Worm (Caenorhabditis elegans) whole organism, L4 larva: ENCODE measurements around the gene C45H4.13.

Experiments used
- F37D6.2 ChIP-seq: sonication (generic microtip); optimal IDR thresholded peaks from 2 replicates; lab custom pipeline; 2016; ENCODE audit warnings: mild to moderate bottlenecking, missing genetic modification characterization, missing compliant biosample characterization
- F44E2.7 ChIP-seq: fragments of 200-800 bp; sonication (Bioruptor generic); IDR thresholded peaks from 2 replicates; pipeline ENCODE4 v2.1.2; 2022; ENCODE audit warnings: missing genetic modification characterization, missing compliant biosample characterization
- T20F7.1 ChIP-seq: fragments of 200-800 bp; sonication (Bioruptor generic); optimal IDR thresholded peaks from 2 replicates; lab custom pipeline; 2018; ENCODE audit warnings: mild to moderate bottlenecking, missing genetic modification characterization, missing compliant biosample characterization
- Y48G9A.11 ChIP-seq: fragments of 200-800 bp; sonication (Bioruptor generic); IDR thresholded peaks from 2 replicates; pipeline ENCODE4 v1.3.6; 2022; ENCODE audit warnings: missing genetic modification reagents, missing genetic modification characterization, missing compliant biosample characterization
- aha-1 ChIP-seq: fragments of 150-350 bp; peaks from one replicate; lab custom pipeline; 2014; ENCODE audit warnings: missing biosample characterization, missing genetic modification characterization
- arid-1 ChIP-seq: fragments of 200-800 bp; sonication (Bioruptor generic); conservative IDR thresholded peaks from 2 replicates; pipeline ENCODE4 v1.3.6; 2022; ENCODE audit warnings: missing genetic modification reagents, missing genetic modification characterization, missing compliant biosample characterization
- ceh-32 ChIP-seq: sonication (generic microtip); optimal IDR thresholded peaks from 2 replicates; lab custom pipeline; 2016; ENCODE audit warnings: mild to moderate bottlenecking, missing genetic modification characterization, missing compliant biosample characterization; ENCODE audit not compliant: poor library complexity
- ceh-44 ChIP-seq: fragments of 200-800 bp; sonication (Bioruptor generic); IDR thresholded peaks from 2 replicates; pipeline ENCODE4 v1.3.6; 2022; ENCODE audit warnings: missing genetic modification reagents, missing genetic modification characterization, missing compliant biosample characterization
- ces-1 ChIP-seq: fragments of 150-350 bp; sonication (generic microtip); optimal IDR thresholded peaks from 4 replicates; lab custom pipeline; 2014; ENCODE audit warnings: missing biosample characterization, missing genetic modification reagents, missing genetic modification characterization
- daf-19 ChIP-seq: fragments of 200-800 bp; sonication (Bioruptor generic); conservative IDR thresholded peaks from 2 replicates; pipeline ENCODE4 v1.3.6; 2022; ENCODE audit warnings: missing genetic modification characterization, missing compliant biosample characterization
- dpl-1 ChIP-seq: fragments of 150-350 bp; optimal IDR thresholded peaks from 2 replicates; lab custom pipeline; 2014; ENCODE audit warnings: missing biosample characterization, missing genetic modification reagents, missing genetic modification characterization
- fkh-10 ChIP-seq: fragments of 150-350 bp; optimal IDR thresholded peaks from 2 replicates; lab custom pipeline; 2014; ENCODE audit warnings: missing biosample characterization, missing genetic modification reagents, missing genetic modification characterization
- fos-1 ChIP-seq: fragments of 150-350 bp; optimal IDR thresholded peaks from 2 replicates; lab custom pipeline; 2014; ENCODE audit warnings: missing biosample characterization, missing genetic modification characterization
- hif-1 ChIP-seq, 2 experiments: sonication (generic microtip); optimal IDR thresholded peaks; 2 replicates each; lab custom pipeline; 2016 to 2017; ENCODE audit warnings: missing compliant biosample characterization in 2 of 2, missing genetic modification characterization in 2 of 2, missing genetic modification reagents in 2 of 2, missing genotype in 2 of 2, mild to moderate bottlenecking in 1 of 2
- lin-1 ChIP-seq: fragments of 200-800 bp; sonication (Bioruptor generic); IDR thresholded peaks from 2 replicates; pipeline ENCODE4 v1.3.6; 2022; ENCODE audit warnings: missing genetic modification reagents, missing genetic modification characterization, missing compliant biosample characterization
- lin-13 ChIP-seq: fragments of 150-350 bp; optimal IDR thresholded peaks from 2 replicates; lab custom pipeline; 2014; ENCODE audit warnings: missing biosample characterization, missing genetic modification reagents, missing genetic modification characterization
- lin-39 ChIP-seq: fragments of 150-350 bp; optimal IDR thresholded peaks from 2 replicates; lab custom pipeline; 2014; ENCODE audit warnings: missing biosample characterization, missing genetic modification reagents, missing genetic modification characterization
- madf-9 ChIP-seq: fragments of 200-800 bp; sonication (Bioruptor generic); conservative IDR thresholded peaks from 2 replicates; pipeline ENCODE4 v1.3.6; 2022; ENCODE audit warnings: missing genetic modification reagents, missing genetic modification characterization, missing compliant biosample characterization
- mdl-1 ChIP-seq, 2 experiments: fragments of 150-350 bp in 1 of 2; sonication (generic microtip) in 1 of 2; optimal IDR thresholded peaks; 2 replicates each; lab custom pipeline; 2014 to 2017; ENCODE audit warnings: missing biosample characterization in 2 of 2, missing genetic modification characterization in 2 of 2
- nhr-11 ChIP-seq: fragments of 150-350 bp; optimal IDR thresholded peaks from 2 replicates; lab custom pipeline; 2014; ENCODE audit warnings: missing biosample characterization, missing genetic modification characterization
- nhr-237 ChIP-seq: sonication (generic microtip); optimal IDR thresholded peaks from 2 replicates; lab custom pipeline; 2017; ENCODE audit warnings: missing biosample characterization, missing genetic modification characterization
- nhr-28 ChIP-seq: fragments of 150-350 bp; optimal IDR thresholded peaks from 2 replicates; lab custom pipeline; 2014; ENCODE audit warnings: missing biosample characterization, missing genetic modification characterization
- nhr-41 ChIP-seq: fragments of 200-800 bp; sonication (Bioruptor generic); IDR thresholded peaks from 2 replicates; pipeline ENCODE4 v1.3.6; 2022; ENCODE audit warnings: missing genetic modification reagents, missing genetic modification characterization, missing compliant biosample characterization
- nhr-42 ChIP-seq: fragments of 200-800 bp; sonication (Bioruptor generic); IDR thresholded peaks from 2 replicates; pipeline ENCODE4 v1.3.6; 2022; ENCODE audit warnings: missing genetic modification characterization, missing compliant biosample characterization
- nhr-6 ChIP-seq: fragments of 150-350 bp; optimal IDR thresholded peaks from 2 replicates; lab custom pipeline; 2014; ENCODE audit warnings: missing biosample characterization, missing genetic modification characterization
- nhr-77 ChIP-seq: fragments of 150-350 bp; optimal IDR thresholded peaks from 2 replicates; lab custom pipeline; 2014; ENCODE audit warnings: missing biosample characterization, missing genetic modification characterization
- pha-4 ChIP-seq, 2 experiments: fragments of 150-350 bp in 1 of 2; fragments of 200-800 bp in 1 of 2; sonication (Bioruptor generic) in 1 of 2; IDR thresholded peaks in 1 of 2; optimal IDR thresholded peaks in 1 of 2; 2 replicates each; pipeline versions ENCODE4 v1.3.6 to Lab custom; 2014 to 2022; ENCODE audit warnings: missing genetic modification characterization in 2 of 2, missing genetic modification reagents in 2 of 2, missing biosample characterization in 1 of 2, missing compliant biosample characterization in 1 of 2
- php-3 ChIP-seq: fragments of 200-800 bp; sonication (Bioruptor generic); IDR thresholded peaks from 2 replicates; pipeline ENCODE4 v1.3.6; 2022; ENCODE audit warnings: missing genetic modification reagents, missing genetic modification characterization, missing compliant biosample characterization
- pqm-1 ChIP-seq: sonication (generic microtip); optimal IDR thresholded peaks from 2 replicates; lab custom pipeline; 2017; ENCODE audit warnings: missing biosample characterization, missing genetic modification characterization
- snpc-1.2 ChIP-seq: fragments of 200-800 bp; sonication (Bioruptor generic); IDR thresholded peaks from 2 replicates; pipeline ENCODE4 v1.3.6; 2022; ENCODE audit warnings: missing genetic modification reagents, missing genetic modification characterization, missing compliant biosample characterization
- tra-1 ChIP-seq: fragments of 200-800 bp; sonication (Bioruptor generic); IDR thresholded peaks from 2 replicates; pipeline ENCODE4 v1.3.6; 2022; ENCODE audit warnings: missing genetic modification reagents, missing genetic modification characterization, missing compliant biosample characterization
- zag-1 ChIP-seq: fragments of 150-350 bp; optimal IDR thresholded peaks from 2 replicates; lab custom pipeline; 2014; ENCODE audit warnings: missing biosample characterization, missing genetic modification characterization
- zip-2 ChIP-seq: fragments of 150-350 bp; optimal IDR thresholded peaks from 2 replicates; lab custom pipeline; 2014; ENCODE audit warnings: missing biosample characterization, missing genetic modification characterization
- ztf-11 ChIP-seq: fragments of 150-350 bp; optimal IDR thresholded peaks from 2 replicates; lab custom pipeline; 2014; ENCODE audit warnings: missing biosample characterization, missing genetic modification characterization

Gene C45H4.13

DNA sequence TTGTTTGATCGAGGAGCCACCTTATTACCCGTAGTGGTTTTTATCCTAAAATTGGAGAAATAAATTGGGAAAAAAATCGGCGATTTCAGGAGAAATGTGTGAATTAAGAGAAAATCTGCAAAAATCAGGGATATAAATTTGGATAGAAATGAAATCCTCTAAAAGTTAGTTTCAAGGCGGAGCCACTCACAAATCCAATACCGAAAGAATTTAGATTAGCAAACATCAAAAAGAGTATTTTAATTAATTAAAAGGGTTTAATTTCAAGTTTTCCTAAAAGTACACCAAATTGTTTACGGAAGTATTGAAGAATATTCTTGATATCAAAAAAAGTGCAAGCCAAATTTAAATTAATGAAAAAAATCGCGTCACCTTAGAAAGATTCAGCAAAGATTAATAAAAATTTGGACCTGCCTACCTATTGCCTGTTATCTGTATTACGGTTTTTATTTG is 28.8 kb downstream of the C45H4.13 start, which contains the start of gene F22F7.8:
Gene F22F7.8 (minus strand): TSS at position 51 of the 453 bp plus-strand sequence.
- TF ChIP-seq fkh-10 (GFP tag; lab: Kevin White, UChicago) (no peak), aha-1 (tag; lab: Kevin White, UChicago) (peak; percentile 91)

DNA sequence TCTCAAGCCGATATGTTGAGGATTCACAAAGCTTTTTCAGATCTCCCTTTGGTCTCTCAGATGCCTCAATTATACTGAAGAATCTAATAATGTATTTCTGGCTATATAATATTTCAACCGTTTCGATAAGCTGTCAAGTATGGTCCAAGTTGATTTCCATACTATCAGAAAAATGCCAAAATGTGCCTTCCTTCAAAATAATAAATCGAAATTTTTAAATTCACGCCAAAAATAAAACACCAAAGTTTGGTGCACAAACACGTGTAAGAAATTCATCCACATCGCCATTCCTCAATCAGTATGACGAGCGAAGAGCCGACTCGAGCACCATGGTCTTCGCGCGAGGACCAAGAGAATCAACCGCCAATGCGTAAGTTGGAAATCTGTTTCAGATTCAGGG is 31.2 kb downstream of the C45H4.13 start, which contains the start of gene F22F7.11:
Gene F22F7.11 (plus strand): TSS at position 301 of the 400 bp plus-strand sequence.
- TF ChIP-seq aha-1 (tag; lab: Kevin White, UChicago) (no peak), nhr-42 (GFP tag; lab: Robert Waterston, UW) (no peak), T20F7.1 (GFP tag; lab: Kevin White, UChicago) (no peak), ceh-32 (tag; lab: Kevin White, UChicago) (no peak), Y48G9A.11 (GFP tag; lab: Robert Waterston, UW) (no peak)

DNA sequence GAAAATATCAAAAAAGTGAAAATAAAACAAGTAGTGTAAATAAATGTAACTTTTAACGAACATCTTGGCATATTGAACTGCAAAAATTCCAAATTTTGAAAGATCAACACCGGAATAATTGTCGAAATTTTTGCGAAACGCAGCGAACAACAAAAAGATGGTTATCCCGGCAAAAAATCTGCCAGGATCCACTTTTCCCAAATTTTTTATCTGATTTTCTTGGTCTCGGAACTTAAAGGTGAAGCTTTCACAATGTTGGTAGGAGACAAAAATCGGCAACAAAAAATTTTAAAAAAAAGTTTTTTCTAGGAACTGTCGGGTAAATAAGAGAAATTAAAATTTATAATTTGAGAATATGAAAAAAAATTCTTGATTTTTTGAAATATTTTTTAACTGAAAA is 32.2 kb downstream of the C45H4.13 start, which contains the start of gene bgnt-1.2:
Gene bgnt-1.2 (minus strand): TSS at position 101 of the 400 bp plus-strand sequence.
- TF ChIP-seq fos-1 (tag; lab: Kevin White, UChicago) (no peak), pha-4 (GFP tag; IDR thresholded peaks at IDR 0.05; lab: Robert Waterston, UW) (no peak), pha-4 (tag; optimal IDR thresholded peaks at IDR 0.05; lab: Kevin White, UChicago) (no peak), dpl-1 (GFP tag; lab: Kevin White, UChicago) (no peak), zag-1 (no peak), Y48G9A.11 (GFP tag; lab: Robert Waterston, UW) (no peak)

DNA sequence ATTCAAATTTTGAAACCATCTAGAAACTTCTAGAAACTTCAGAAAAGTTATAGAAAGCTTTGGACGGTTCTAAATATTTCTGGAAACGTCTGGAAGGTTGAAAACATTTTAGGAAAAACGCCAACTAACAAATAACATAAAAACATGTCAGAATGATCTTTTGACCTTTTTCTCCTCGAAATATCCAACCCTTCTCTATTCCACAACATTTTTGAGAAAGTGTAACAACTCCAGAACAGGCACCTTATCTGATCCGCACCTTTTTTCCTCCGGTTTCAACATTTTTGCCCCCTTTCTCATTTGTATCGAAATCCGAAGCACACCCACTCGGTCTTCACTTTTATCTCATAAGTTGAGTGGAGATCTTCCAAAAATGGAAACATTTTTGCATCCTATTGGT is 40.4 kb downstream of the C45H4.13 start, which contains the start of gene F22F7.3:
Gene F22F7.3 (plus strand): TSS at position 301 of the 400 bp plus-strand sequence.
- no peak for TF ChIP-seq madf-9 (GFP tag; lab: Robert Waterston, UW)
- no peak for TF ChIP-seq ztf-11 (tag; lab: Kevin White, UChicago)
- TF ChIP-seq nhr-41 (GFP tag; lab: Robert Waterston, UW) = no peak
- TF ChIP-seq ceh-44 (GFP tag; lab: Robert Waterston, UW) = no peak
- no peak for TF ChIP-seq zip-2
- TF ChIP-seq arid-1 = no peak
- no peak for TF ChIP-seq php-3 (GFP tag; lab: Robert Waterston, UW)
- TF ChIP-seq, all 104 proteins: peak for 0

DNA sequence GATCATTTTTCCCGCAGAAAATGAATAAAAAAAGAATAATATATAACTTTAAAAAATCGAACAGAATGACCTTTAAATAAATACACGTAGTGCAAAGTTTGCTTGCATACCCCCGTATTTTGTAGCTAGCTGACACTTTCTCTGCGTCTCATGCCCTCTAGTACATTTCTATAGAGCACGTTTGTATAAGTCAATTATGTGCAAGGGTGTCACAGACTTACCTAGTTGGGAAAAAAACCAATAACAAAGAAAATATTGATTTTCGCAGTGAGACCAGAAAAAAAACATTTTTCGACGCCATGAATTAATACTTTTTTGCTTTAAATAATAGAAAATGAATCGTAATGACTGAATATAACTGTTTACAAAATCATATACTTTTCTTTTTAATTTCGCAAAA is 41.5 kb downstream of the C45H4.13 start, which contains the start of gene ckb-4:
Gene ckb-4 (minus strand): TSS at position 140 of the 400 bp plus-strand sequence.
- TF ChIP-seq aha-1 (tag; lab: Kevin White, UChicago) (peak; percentile 66), hif-1 (tag; optimal IDR thresholded peaks at IDR 0.05; lab: Kevin White, UChicago) (peak in 1 of 2 experiments; percentile 2), nhr-11 (peak; percentile 15), nhr-237 (no peak), dpl-1 (GFP tag; lab: Kevin White, UChicago) (peak; percentile 32), lin-39 (tag; lab: Kevin White, UChicago) (no peak), nhr-77 (tag; lab: Kevin White, UChicago) (peak; percentile 10), nhr-28 (tag; lab: Kevin White, UChicago) (peak; percentile 95), pqm-1 (tag; lab: Kevin White, UChicago) (peak; percentile 4), lin-13 (peak; percentile 26), tra-1 (no peak), pha-4 (GFP tag; IDR thresholded peaks at IDR 0.05; lab: Robert Waterston, UW) (no peak), pha-4 (tag; optimal IDR thresholded peaks at IDR 0.05; lab: Kevin White, UChicago) (peak; percentile 44), nhr-6 (peak; percentile 39)

DNA sequence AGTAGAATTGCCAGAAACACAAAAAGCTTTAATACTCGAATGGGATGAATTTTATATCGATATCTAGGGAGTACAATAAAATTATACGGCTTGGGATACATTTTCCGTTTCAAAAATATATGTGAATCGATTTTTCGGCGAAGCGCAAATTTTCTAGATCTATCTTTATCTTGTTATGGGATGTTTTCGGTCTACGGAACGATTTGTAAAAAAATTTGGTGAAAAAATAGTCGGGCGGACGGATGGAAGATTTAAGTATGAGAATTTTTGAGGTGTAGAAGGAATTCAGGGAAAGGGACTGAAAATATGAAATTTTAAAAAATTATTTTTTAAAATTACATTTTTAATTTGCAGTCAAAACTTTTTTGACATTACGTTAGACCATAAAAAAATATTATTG is 44.8 kb downstream of the C45H4.13 start, which contains the start of gene F22F7.4:
Gene F22F7.4 (minus strand): TSS at position 101 of the 400 bp plus-strand sequence.
- TF ChIP-seq lin-39 (tag; lab: Kevin White, UChicago) = no peak
- TF ChIP-seq snpc-1.2 (GFP tag; lab: Robert Waterston, UW) = no peak
- no peak for TF ChIP-seq F44E2.7
- no peak for TF ChIP-seq daf-19 (GFP tag; lab: Robert Waterston, UW)
- no peak for TF ChIP-seq F37D6.2 (tag; lab: Kevin White, UChicago)
- no peak for TF ChIP-seq lin-1 (GFP tag; lab: Robert Waterston, UW)
- TF ChIP-seq mdl-1 (tag; optimal IDR thresholded peaks at IDR 0.05; lab: Kevin White, UChicago) = no peak
- no peak for TF ChIP-seq ces-1 (GFP tag; lab: Kevin White, UChicago)
